Fruit fly (Drosophila melanogaster) whole organism, embryonic: Measurements from ENCODE around the gene CG32437.

Experiments used
- Aef1 ChIP-seq: fragments of 200-800 bp; sonication (Bioruptor generic); IDR thresholded peaks from 3 replicates; pipeline ENCODE4 v1.3.6; 2022; ENCODE audit warnings: missing biosample characterization, missing genetic modification characterization
- CG10147 ChIP-seq: fragments of 200-800 bp; sonication (Bioruptor generic); optimal IDR thresholded peaks from 2 replicates; lab custom pipeline; 2019; ENCODE audit warnings: missing biosample characterization, mild to moderate bottlenecking, missing genetic modification characterization, moderate library complexity
- CG11504 ChIP-seq: fragments of 200-800 bp; sonication (Bioruptor generic); optimal IDR thresholded peaks from 3 replicates; lab custom pipeline; 2019; ENCODE audit warnings: missing biosample characterization, mild to moderate bottlenecking, missing genetic modification characterization, moderate library complexity
- CG11696 ChIP-seq: fragments of 200-800 bp; sonication (Bioruptor generic); IDR thresholded peaks from 2 replicates; pipeline ENCODE4 v1.3.6; 2022; ENCODE audit warnings: missing biosample characterization, missing genetic modification characterization
- CG13424 ChIP-seq: fragments of 200-800 bp; sonication (Bioruptor generic); optimal IDR thresholded peaks from 2 replicates; lab custom pipeline; 2019; ENCODE audit warnings: missing biosample characterization, mild to moderate bottlenecking, missing genetic modification characterization, moderate library complexity
- CG13624 ChIP-seq: fragments of 200-800 bp; sonication (Bioruptor generic); optimal IDR thresholded peaks from 2 replicates; lab custom pipeline; 2016; ENCODE audit warnings: missing biosample characterization, missing genetic modification characterization
- CG17385 ChIP-seq: fragments of 200-800 bp; sonication (Bioruptor generic); optimal IDR thresholded peaks from 3 replicates; lab custom pipeline; 2018; ENCODE audit warnings: missing biosample characterization, mild to moderate bottlenecking, missing genetic modification characterization
- CG18599 ChIP-seq: fragments of 200-800 bp; sonication (Bioruptor generic); optimal IDR thresholded peaks from 3 replicates; lab custom pipeline; 2017; ENCODE audit warnings: missing biosample characterization, missing genetic modification characterization, mild to moderate bottlenecking, moderate library complexity, missing genetic modification reagents
- CG30020 ChIP-seq: fragments of 200-800 bp; optimal IDR thresholded peaks from 2 replicates; lab custom pipeline; 2019; ENCODE audit warnings: missing biosample characterization, mild to moderate bottlenecking, missing genetic modification characterization, moderate library complexity
- CG3995 ChIP-seq: fragments of 200-800 bp; sonication (Bioruptor generic); optimal IDR thresholded peaks from 3 replicates; lab custom pipeline; 2016; ENCODE audit warnings: missing biosample characterization, missing genetic modification characterization
- CG4282 ChIP-seq: fragments of 200-800 bp; sonication (Bioruptor generic); optimal IDR thresholded peaks from 2 replicates; lab custom pipeline; 2016; ENCODE audit warnings: missing biosample characterization, missing genetic modification characterization
- CG4404 ChIP-seq: fragments of 200-800 bp; sonication (Bioruptor generic); IDR thresholded peaks from 2 replicates; pipeline ENCODE4 v1.3.6; 2022; ENCODE audit warnings: missing biosample characterization, missing genetic modification characterization
- CG4730 ChIP-seq: fragments of 200-800 bp; sonication (Bioruptor generic); IDR thresholded peaks from 2 replicates; pipeline ENCODE4 v1.3.6; 2022; ENCODE audit warnings: missing biosample characterization, missing genetic modification characterization
- CG6254 ChIP-seq: fragments of 200-800 bp; sonication (Bioruptor generic); optimal IDR thresholded peaks from 3 replicates; lab custom pipeline; 2017; ENCODE audit warnings: mild to moderate bottlenecking, missing biosample characterization, missing genetic modification reagents, missing genetic modification characterization
- CG6683 ChIP-seq: fragments of 200-800 bp; sonication (Bioruptor generic); optimal IDR thresholded peaks from 2 replicates; lab custom pipeline; 2017; ENCODE audit warnings: missing biosample characterization, mild to moderate bottlenecking, missing genetic modification characterization, missing genetic modification reagents
- CG7372 ChIP-seq: fragments of 200-800 bp; sonication (Bioruptor generic); IDR thresholded peaks from 2 replicates; pipeline ENCODE4 v1.3.6; 2022; ENCODE audit warnings: missing biosample characterization, missing genetic modification characterization
- CG8478 ChIP-seq: fragments of >200 bp; optimal IDR thresholded peaks from 2 replicates; lab custom pipeline; 2018
- CG9609 ChIP-seq: fragments of 200-800 bp; sonication (Bioruptor generic); optimal IDR thresholded peaks from 3 replicates; lab custom pipeline; 2016; ENCODE audit warnings: missing biosample characterization, missing genetic modification characterization
- CG9727 ChIP-seq: fragments of 200-800 bp; sonication (Bioruptor generic); optimal IDR thresholded peaks from 3 replicates; lab custom pipeline; 2017; ENCODE audit warnings: missing biosample characterization, mild to moderate bottlenecking, missing genetic modification characterization
- CG9817 ChIP-seq: fragments of 200-800 bp; sonication (Bioruptor generic); optimal IDR thresholded peaks from 2 replicates; lab custom pipeline; 2018; ENCODE audit warnings: missing biosample characterization, mild to moderate bottlenecking, missing genetic modification characterization, moderate library complexity
- D19A ChIP-seq: fragments of 200-800 bp; optimal IDR thresholded peaks from 3 replicates; lab custom pipeline; 2019; ENCODE audit warnings: missing biosample characterization, mild to moderate bottlenecking, missing genetic modification characterization, moderate library complexity
- Dref ChIP-seq: fragments of 200-800 bp; sonication (Bioruptor generic); IDR thresholded peaks from 2 replicates; pipeline ENCODE4 v1.3.6; 2022; ENCODE audit warnings: missing biosample characterization, missing genetic modification characterization
- Eip74EF ChIP-seq, 2 experiments: fragments of 200-800 bp in 1 of 2; fragments of >200 bp in 1 of 2; sonication (Bioruptor generic) in 1 of 2; optimal IDR thresholded peaks; 2 replicates each; lab custom pipeline; 2017 to 2019; ENCODE audit warnings: missing biosample characterization in 2 of 2, missing genetic modification characterization in 2 of 2, mild to moderate bottlenecking in 1 of 2, moderate library complexity in 1 of 2
- Ets65A ChIP-seq: fragments of 200-800 bp; sonication (Bioruptor generic); peaks from one replicate; lab custom pipeline; 2016; ENCODE audit warnings: missing biosample characterization, missing genetic modification characterization
- Fer2 ChIP-seq: fragments of 200-800 bp; sonication (Bioruptor generic); optimal IDR thresholded peaks from 2 replicates; lab custom pipeline; 2018; ENCODE audit warnings: missing biosample characterization, mild to moderate bottlenecking, missing genetic modification characterization, moderate library complexity
- Gsc ChIP-seq: fragments of 200-800 bp; sonication (Bioruptor generic); IDR thresholded peaks from 2 replicates; pipeline ENCODE4 v1.3.6; 2022; ENCODE audit warnings: missing biosample characterization, missing genetic modification characterization
- H15 ChIP-seq: fragments of 200-800 bp; sonication (Bioruptor generic); IDR thresholded peaks from 3 replicates; pipeline ENCODE4 v1.3.6; 2022; ENCODE audit warnings: missing biosample characterization, missing genetic modification characterization
- Hmr ChIP-seq: fragments of 200-800 bp; sonication (Bioruptor generic); optimal IDR thresholded peaks from 3 replicates; lab custom pipeline; 2017; ENCODE audit warnings: mild to moderate bottlenecking, missing biosample characterization, missing genetic modification reagents, missing genetic modification characterization
- Hr39 ChIP-seq: fragments of >200 bp; optimal IDR thresholded peaks from 2 replicates; lab custom pipeline; 2017
- Lhr ChIP-seq: fragments of 200-800 bp; sonication (Bioruptor generic); optimal IDR thresholded peaks from 3 replicates; lab custom pipeline; 2017; ENCODE audit warnings: mild to moderate bottlenecking, missing biosample characterization, missing genetic modification reagents, missing genetic modification characterization
- Med ChIP-seq: fragments of 200-800 bp; sonication (Bioruptor generic); peaks from one replicate; lab custom pipeline; 2016; ENCODE audit warnings: missing biosample characterization, missing genetic modification characterization, mild to moderate bottlenecking, inconsistent platforms, moderate library complexity
- Opbp ChIP-seq: fragments of 200-800 bp; sonication (Bioruptor generic); IDR thresholded peaks from 3 replicates; pipeline ENCODE4 v1.3.6; 2022; ENCODE audit warnings: missing biosample characterization, missing genetic modification characterization; ENCODE audit not compliant: partially characterized antibody
- Optix ChIP-seq: fragments of 200-800 bp; sonication (Bioruptor generic); IDR thresholded peaks from 3 replicates; pipeline ENCODE4 v1.3.6; 2022; ENCODE audit warnings: missing biosample characterization, missing genetic modification characterization
- Poxn ChIP-seq: fragments of 200-800 bp; sonication (Bioruptor generic); IDR thresholded peaks from 2 replicates; pipeline ENCODE4 v1.3.6; 2022; ENCODE audit warnings: missing biosample characterization, missing genetic modification characterization
- Rfx ChIP-seq: fragments of 200-800 bp; sonication (Bioruptor generic); IDR thresholded peaks from 2 replicates; pipeline ENCODE4 v1.3.6; 2022; ENCODE audit warnings: missing biosample characterization, missing genetic modification characterization
- Sin3A ChIP-seq: fragments of >200 bp; optimal IDR thresholded peaks from 2 replicates; lab custom pipeline; 2018
- Sry-β ChIP-seq: fragments of 200-800 bp; sonication (Bioruptor generic); optimal IDR thresholded peaks from 2 replicates; lab custom pipeline; 2018; ENCODE audit warnings: missing biosample characterization, mild to moderate bottlenecking, missing genetic modification characterization, moderate library complexity
- Stat92E ChIP-seq, 3 experiments: fragments of >200 bp in 2 of 3; fragments of 200-800 bp in 1 of 3; sonication (Bioruptor generic) in 1 of 3; optimal IDR thresholded peaks; 2 replicates each; lab custom pipeline; 2017 to 2019; ENCODE audit warnings: missing biosample characterization in 3 of 3, missing genetic modification characterization in 3 of 3, mild to moderate bottlenecking in 1 of 3, moderate library complexity in 1 of 3
- Tbp ChIP-seq: fragments of >200 bp; optimal IDR thresholded peaks from 2 replicates; lab custom pipeline; 2018; ENCODE audit warnings: missing biosample characterization, missing genetic modification characterization
- al ChIP-seq: fragments of 200-800 bp; sonication (Bioruptor generic); IDR thresholded peaks from 2 replicates; pipeline ENCODE4 v1.3.6; 2022; ENCODE audit warnings: missing biosample characterization, missing genetic modification characterization
- cg ChIP-seq: fragments of 200-800 bp; sonication (Bioruptor generic); optimal IDR thresholded peaks from 3 replicates; lab custom pipeline; 2019; ENCODE audit warnings: missing biosample characterization, mild to moderate bottlenecking, missing genetic modification characterization, moderate library complexity
- ci ChIP-seq: fragments of 200-800 bp; sonication (Bioruptor generic); IDR thresholded peaks from 3 replicates; pipeline ENCODE4 v1.3.6; 2022; ENCODE audit warnings: missing biosample characterization, missing genetic modification characterization
- corto ChIP-seq: fragments of 200-800 bp; sonication (Bioruptor generic); optimal IDR thresholded peaks from 2 replicates; lab custom pipeline; 2016; ENCODE audit warnings: missing biosample characterization, mild to moderate bottlenecking, missing genetic modification characterization, moderate library complexity
- dmrt99B ChIP-seq: fragments of 200-800 bp; sonication (Bioruptor generic); optimal IDR thresholded peaks from 2 replicates; lab custom pipeline; 2018; ENCODE audit warnings: missing biosample characterization, mild to moderate bottlenecking, missing genetic modification characterization, moderate library complexity
- fd102C ChIP-seq: fragments of 200-800 bp; sonication (Bioruptor generic); optimal IDR thresholded peaks from 2 replicates; lab custom pipeline; 2018; ENCODE audit warnings: missing biosample characterization, mild to moderate bottlenecking, missing genetic modification characterization, moderate library complexity
- hkb ChIP-seq, 2 experiments: fragments of 200-800 bp in 1 of 2; fragments of >200 bp in 1 of 2; sonication (Bioruptor generic) in 1 of 2; IDR thresholded peaks in 1 of 2; optimal IDR thresholded peaks in 1 of 2; 2 replicates each; pipeline versions ENCODE4 v1.3.6 to Lab custom; 2017 to 2022; ENCODE audit warnings: missing biosample characterization in 1 of 2, missing genetic modification characterization in 1 of 2
- pfk ChIP-seq: fragments of 200-800 bp; sonication (Bioruptor generic); optimal IDR thresholded peaks from 2 replicates; lab custom pipeline; 2018; ENCODE audit warnings: missing biosample characterization, mild to moderate bottlenecking, missing genetic modification characterization, moderate library complexity
- shn ChIP-seq: fragments of 200-800 bp; sonication (Bioruptor generic); optimal IDR thresholded peaks from 3 replicates; lab custom pipeline; 2016; ENCODE audit warnings: missing biosample characterization, missing genetic modification characterization
- slou ChIP-seq: fragments of 200-800 bp; sonication (Bioruptor generic); optimal IDR thresholded peaks from 3 replicates; lab custom pipeline; 2016; ENCODE audit warnings: missing biosample characterization, missing genetic modification characterization
- sug ChIP-seq: fragments of 200-800 bp; optimal IDR thresholded peaks from 2 replicates; lab custom pipeline; 2019; ENCODE audit warnings: missing biosample characterization, mild to moderate bottlenecking, missing genetic modification characterization, moderate library complexity
- toy ChIP-seq: fragments of 200-800 bp; sonication (Bioruptor generic); IDR thresholded peaks from 2 replicates; pipeline ENCODE4 v1.3.6; 2022; ENCODE audit warnings: missing biosample characterization, missing genetic modification characterization
- tx ChIP-seq: fragments of 200-800 bp; sonication (Bioruptor generic); optimal IDR thresholded peaks from 2 replicates; lab custom pipeline; 2016; ENCODE audit warnings: missing biosample characterization, missing genetic modification characterization

Gene CG32437

DNA sequence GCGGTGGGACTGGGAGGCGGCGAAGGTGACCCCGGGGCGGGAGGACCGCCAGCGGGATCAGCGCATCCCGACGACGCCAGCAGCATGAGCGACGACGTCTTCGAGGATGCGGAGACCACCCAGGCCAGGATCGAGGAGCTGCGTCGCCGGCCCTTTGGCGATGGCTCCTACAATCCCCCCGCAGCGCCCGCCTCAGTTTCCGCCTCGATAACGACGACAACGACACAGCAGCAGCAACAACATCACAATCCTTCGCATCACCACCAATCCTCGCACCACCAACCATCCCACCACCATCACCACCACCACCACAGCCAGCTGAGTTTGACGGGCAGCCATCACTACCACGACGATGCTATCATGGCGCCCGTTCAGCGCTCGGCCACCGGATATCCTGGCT, 37.5 kb upstream of the CG32437 start:
- peak; percentile 22 for TF ChIP-seq Med (GFP tag; lab: Kevin White, UChicago)
- no peak for TF ChIP-seq corto
- TF ChIP-seq Rfx (GFP tag; lab: Robert Waterston, UW), result no peak
- TF ChIP-seq CG9817, result no peak
- no peak for TF ChIP-seq CG9727
- no peak for TF ChIP-seq shn (GFP tag; lab: Kevin White, UChicago)
- TF ChIP-seq CG9609 (GFP tag; lab: Kevin White, UChicago), result no peak
- peak; percentile 83 for TF ChIP-seq CG8478 (lab: Kevin White, UChicago)
- TF ChIP-seq CG4404 (GFP tag; lab: Robert Waterston, UW), result no peak
- no peak for TF ChIP-seq hkb (optimal IDR thresholded peaks at IDR 0.05; lab: Kevin White, UChicago)
- no peak for TF ChIP-seq hkb (GFP tag; IDR thresholded peaks at IDR 0.05; lab: Robert Waterston, UW)
- TF ChIP-seq CG6683, result no peak
- no peak for TF ChIP-seq Tbp (GFP tag; lab: Kevin White, UChicago)
- no peak for TF ChIP-seq CG7372
- TF ChIP-seq Poxn (GFP tag; lab: Robert Waterston, UW), result no peak
- TF ChIP-seq CG6254 (GFP tag; lab: Kevin White, UChicago), result no peak
- no peak for TF ChIP-seq CG17385
- TF ChIP-seq Hr39, result peak; percentile 24
- TF ChIP-seq fd102C (GFP tag; lab: Kevin White, UChicago), result no peak
- no peak for TF ChIP-seq Aef1
- TF ChIP-seq CG4282, result no peak
- no peak for TF ChIP-seq CG4730 (GFP tag; lab: Robert Waterston, UW)
- no peak for TF ChIP-seq toy (GFP tag; lab: Robert Waterston, UW)
- TF ChIP-seq CG11696, result no peak
- 0 out of 2 replicates have a peak, but pooled peaks have one; percentile 8 for TF ChIP-seq Dref
- no peak for TF ChIP-seq CG11504 (tag; lab: Kevin White, UChicago)
- TF ChIP-seq tx (GFP tag; lab: Kevin White, UChicago), result no peak
- TF ChIP-seq Gsc (GFP tag; lab: Robert Waterston, UW), result no peak
- TF ChIP-seq cg (GFP tag; lab: Kevin White, UChicago), result no peak
- TF ChIP-seq Ets65A, result peak; percentile 66
- no peak for TF ChIP-seq Eip74EF (GFP tag; optimal IDR thresholded peaks at IDR 0.05; lab: Kevin White, UChicago)
- TF ChIP-seq H15 (GFP tag; lab: Robert Waterston, UW), result no peak
- no peak for TF ChIP-seq Sin3A (lab: Kevin White, UChicago)

DNA sequence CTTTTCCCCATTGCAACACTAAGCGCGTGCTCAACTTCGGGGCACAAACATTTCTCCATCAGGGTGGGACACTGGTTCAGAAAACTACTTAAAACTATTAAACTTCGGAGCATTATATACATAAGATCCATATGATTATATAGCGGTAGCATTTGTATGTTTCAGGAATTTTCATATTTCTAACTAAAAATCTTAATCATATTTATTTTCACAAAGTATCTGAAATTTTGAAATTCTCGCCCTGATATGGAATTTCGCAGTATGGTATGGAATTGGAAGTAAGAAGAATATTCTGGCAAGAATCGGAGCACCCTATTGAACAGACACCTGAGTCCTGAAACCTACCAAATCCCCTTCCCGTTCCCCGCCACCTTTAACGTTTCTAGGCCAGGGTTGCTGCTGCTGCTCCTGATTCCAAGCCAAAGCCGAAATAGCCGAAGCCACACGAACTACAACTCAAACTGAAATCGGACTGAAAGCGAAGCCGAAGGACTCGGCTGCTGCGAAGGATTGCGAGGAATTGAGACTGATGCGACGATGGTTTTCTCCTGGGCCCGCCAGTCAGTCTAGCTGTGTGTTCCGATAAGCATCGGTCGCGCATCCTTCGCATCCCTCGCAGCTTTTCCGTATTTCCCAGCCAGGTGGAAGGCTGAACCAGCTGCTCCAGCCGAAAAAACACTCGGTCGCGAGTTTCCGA, 35.5 kb upstream of the CG32437 start:
- TF ChIP-seq CG30020 (tag; lab: Kevin White, UChicago) (no peak), Fer2 (tag; lab: Kevin White, UChicago) (no peak), dmrt99B (tag; lab: Kevin White, UChicago) (peak; percentile 56), Sry-β (GFP tag; lab: Kevin White, UChicago) (no peak), CG13424 (tag; lab: Kevin White, UChicago) (peak; percentile 53), Hmr (peak; percentile 79), D19A (peak; percentile 6), ci (GFP tag; lab: Robert Waterston, UW) (no peak), slou (GFP tag; lab: Kevin White, UChicago) (no peak), Stat92E (GFP tag; optimal IDR thresholded peaks at IDR 0.05; lab: Kevin White, UChicago) (no peak), al (GFP tag; lab: Robert Waterston, UW) (no peak), CG10147 (GFP tag; lab: Kevin White, UChicago) (peak; percentile 27), Opbp (GFP tag; lab: Robert Waterston, UW) (no peak), CG13624 (no peak), CG18599 (GFP tag; lab: Kevin White, UChicago) (peak; percentile 82), pfk (no peak), Lhr (no peak), sug (tag; lab: Kevin White, UChicago) (peak; percentile 41), CG8478 (lab: Kevin White, UChicago) (no peak), CG3995 (GFP tag; lab: Kevin White, UChicago) (no peak), Optix (no peak)
